Fruit fly (Drosophila melanogaster) whole organism, embryonic: ENCODE data around the gene Tep4.

Source experiments
- Antp ChIP-seq: fragments of 200-800 bp; sonication (Bioruptor generic); optimal IDR thresholded peaks from 3 replicates; lab custom pipeline; 2016; ENCODE audit warnings: missing biosample characterization, missing genetic modification characterization
- Asciz ChIP-seq: fragments of 200-800 bp; sonication (Bioruptor generic); optimal IDR thresholded peaks from 2 replicates; lab custom pipeline; 2017; ENCODE audit warnings: missing biosample characterization, mild to moderate bottlenecking, missing genetic modification characterization, missing genetic modification reagents
- B-H1 ChIP-seq: fragments of 200-800 bp; sonication (Bioruptor generic); IDR thresholded peaks from 3 replicates; pipeline ENCODE4 v1.3.6; 2022; ENCODE audit warnings: missing biosample characterization, missing genetic modification characterization
- BEAF-32 ChIP-seq: fragments of 200-800 bp; sonication (Bioruptor generic); optimal IDR thresholded peaks from 3 replicates; lab custom pipeline; 2017; ENCODE audit warnings: missing biosample characterization, missing genetic modification characterization, mild to moderate bottlenecking, moderate library complexity, missing genetic modification reagents
- CG10321 ChIP-seq: fragments of 200-800 bp; sonication (Bioruptor generic); IDR thresholded peaks from 2 replicates; pipeline ENCODE4 v1.3.6; 2022; ENCODE audit warnings: missing biosample characterization, missing genetic modification characterization
- CG11560 ChIP-seq: fragments of 200-800 bp; sonication (Bioruptor generic); IDR thresholded peaks from 3 replicates; pipeline ENCODE4 v1.3.6; 2022; ENCODE audit warnings: missing biosample characterization, missing genetic modification characterization
- CG11695 ChIP-seq: fragments of 200-800 bp; sonication (Bioruptor generic); IDR thresholded peaks from 3 replicates; pipeline ENCODE4 v1.3.6; 2022; ENCODE audit warnings: missing biosample characterization, missing genetic modification characterization
- CG12104 ChIP-seq: fragments of 200-800 bp; sonication (Bioruptor generic); optimal IDR thresholded peaks from 3 replicates; lab custom pipeline; 2016; ENCODE audit warnings: missing biosample characterization, missing genetic modification characterization
- CG12299 ChIP-seq: fragments of 200-800 bp; sonication (Bioruptor generic); optimal IDR thresholded peaks from 2 replicates; lab custom pipeline; 2018; ENCODE audit warnings: missing biosample characterization, mild to moderate bottlenecking, missing genetic modification characterization
- CG13123 ChIP-seq: fragments of 200-800 bp; sonication (Bioruptor generic); optimal IDR thresholded peaks from 2 replicates; lab custom pipeline; 2016; ENCODE audit warnings: missing biosample characterization, missing genetic modification characterization
- CG17385 ChIP-seq: fragments of 200-800 bp; sonication (Bioruptor generic); optimal IDR thresholded peaks from 3 replicates; lab custom pipeline; 2018; ENCODE audit warnings: missing biosample characterization, mild to moderate bottlenecking, missing genetic modification characterization
- CG18619 ChIP-seq: fragments of 200-800 bp; sonication (Bioruptor generic); optimal IDR thresholded peaks from 3 replicates; lab custom pipeline; 2017; ENCODE audit warnings: missing biosample characterization, mild to moderate bottlenecking, missing genetic modification characterization
- CG2678 ChIP-seq: fragments of 200-800 bp; sonication (Bioruptor generic); optimal IDR thresholded peaks from 3 replicates; lab custom pipeline; 2019; ENCODE audit warnings: missing biosample characterization, mild to moderate bottlenecking, missing genetic modification characterization, moderate library complexity
- CG34224 ChIP-seq: fragments of 200-800 bp; sonication (Bioruptor generic); IDR thresholded peaks from 3 replicates; pipeline ENCODE4 v1.3.6; 2022; ENCODE audit warnings: missing biosample characterization, missing genetic modification characterization; ENCODE audit not compliant: partially characterized antibody
- CG4282 ChIP-seq: fragments of 200-800 bp; sonication (Bioruptor generic); optimal IDR thresholded peaks from 2 replicates; lab custom pipeline; 2016; ENCODE audit warnings: missing biosample characterization, missing genetic modification characterization
- CG5245 ChIP-seq: fragments of 200-800 bp; sonication (Bioruptor generic); optimal IDR thresholded peaks from 3 replicates; lab custom pipeline; 2016; ENCODE audit warnings: missing biosample characterization, missing genetic modification characterization
- CG6272 ChIP-seq: fragments of 200-800 bp; sonication (Bioruptor generic); IDR thresholded peaks from 2 replicates; pipeline ENCODE4 v1.3.6; 2022; ENCODE audit warnings: missing biosample characterization, missing genetic modification characterization
- CG7839 ChIP-seq: fragments of 200-800 bp; sonication (Bioruptor generic); optimal IDR thresholded peaks from 3 replicates; lab custom pipeline; 2018; ENCODE audit warnings: missing biosample characterization, mild to moderate bottlenecking, missing genetic modification characterization, moderate library complexity
- CG8478 ChIP-seq: fragments of >200 bp; optimal IDR thresholded peaks from 2 replicates; lab custom pipeline; 2018
- CG8765 ChIP-seq: fragments of 200-800 bp; sonication (Bioruptor generic); IDR thresholded peaks from 2 replicates; pipeline ENCODE4 v1.3.6; 2022; ENCODE audit warnings: missing biosample characterization, missing genetic modification characterization
- CTCF ChIP-seq: fragments of 200-800 bp; sonication (Bioruptor generic); optimal IDR thresholded peaks from 2 replicates; lab custom pipeline; 2017; ENCODE audit warnings: missing biosample characterization, mild to moderate bottlenecking, missing genetic modification characterization, moderate library complexity
- CrebB ChIP-seq: fragments of 200-800 bp; sonication (Bioruptor generic); optimal IDR thresholded peaks from 3 replicates; lab custom pipeline; 2018; ENCODE audit warnings: missing biosample characterization, mild to moderate bottlenecking, missing genetic modification characterization
- D19B ChIP-seq: fragments of 200-800 bp; sonication (Bioruptor generic); optimal IDR thresholded peaks from 2 replicates; lab custom pipeline; 2017; ENCODE audit warnings: missing biosample characterization, mild to moderate bottlenecking, missing genetic modification characterization
- Dek ChIP-seq: fragments of 200-800 bp; sonication (Bioruptor generic); optimal IDR thresholded peaks from 3 replicates; lab custom pipeline; 2019; ENCODE audit warnings: missing biosample characterization, mild to moderate bottlenecking, missing genetic modification characterization, moderate library complexity
- Dp ChIP-seq: fragments of 200-800 bp; sonication (Bioruptor generic); optimal IDR thresholded peaks from 2 replicates; lab custom pipeline; 2018; ENCODE audit warnings: missing biosample characterization, mild to moderate bottlenecking, missing genetic modification characterization, moderate library complexity
- Elba2 ChIP-seq: fragments of 200-800 bp; sonication (Bioruptor generic); optimal IDR thresholded peaks from 3 replicates; lab custom pipeline; 2016; ENCODE audit warnings: missing biosample characterization, missing genetic modification characterization
- Fer2 ChIP-seq: fragments of 200-800 bp; sonication (Bioruptor generic); optimal IDR thresholded peaks from 2 replicates; lab custom pipeline; 2018; ENCODE audit warnings: missing biosample characterization, mild to moderate bottlenecking, missing genetic modification characterization, moderate library complexity
- Gsc ChIP-seq: fragments of 200-800 bp; sonication (Bioruptor generic); IDR thresholded peaks from 2 replicates; pipeline ENCODE4 v1.3.6; 2022; ENCODE audit warnings: missing biosample characterization, missing genetic modification characterization
- Hmx ChIP-seq: fragments of 200-800 bp; sonication (Bioruptor generic); optimal IDR thresholded peaks from 2 replicates; lab custom pipeline; 2016; ENCODE audit warnings: missing biosample characterization, missing genetic modification characterization
- Hr3 ChIP-seq: fragments of 200-800 bp; sonication (Bioruptor generic); optimal IDR thresholded peaks from 3 replicates; lab custom pipeline; 2016; ENCODE audit warnings: missing biosample characterization, missing genetic modification characterization
- Mad ChIP-seq: fragments of 200-800 bp; sonication (Bioruptor generic); optimal IDR thresholded peaks from 2 replicates; lab custom pipeline; 2016; ENCODE audit warnings: missing biosample characterization, missing genetic modification characterization
- Nf-YA ChIP-seq: fragments of 200-800 bp; sonication (Bioruptor generic); IDR thresholded peaks from 2 replicates; pipeline ENCODE4 v1.3.6; 2022; ENCODE audit warnings: missing biosample characterization, missing genetic modification characterization
- NfI ChIP-seq: fragments of 200-800 bp; sonication (Bioruptor generic); optimal IDR thresholded peaks from 3 replicates; lab custom pipeline; 2018; ENCODE audit warnings: missing biosample characterization, mild to moderate bottlenecking, missing genetic modification characterization, moderate library complexity
- Ptx1 ChIP-seq: fragments of 200-800 bp; sonication (Bioruptor generic); IDR thresholded peaks from 2 replicates; pipeline ENCODE4 v1.3.6; 2022; ENCODE audit warnings: missing biosample characterization, missing genetic modification characterization
- abd-A ChIP-seq: fragments of 200-800 bp; sonication (Bioruptor generic); optimal IDR thresholded peaks from 3 replicates; lab custom pipeline; 2019; ENCODE audit warnings: missing biosample characterization, mild to moderate bottlenecking, missing genetic modification characterization, moderate library complexity
- bowl ChIP-seq: fragments of 200-800 bp; sonication (Bioruptor generic); IDR thresholded peaks from 2 replicates; pipeline ENCODE4 v1.3.6; 2022; ENCODE audit warnings: missing biosample characterization, missing genetic modification characterization
- corto ChIP-seq: fragments of 200-800 bp; sonication (Bioruptor generic); optimal IDR thresholded peaks from 2 replicates; lab custom pipeline; 2016; ENCODE audit warnings: missing biosample characterization, mild to moderate bottlenecking, missing genetic modification characterization, moderate library complexity
- crol ChIP-seq: fragments of 200-800 bp; sonication (Bioruptor generic); IDR thresholded peaks from 2 replicates; pipeline ENCODE4 v1.3.6; 2022; ENCODE audit warnings: missing biosample characterization, missing genetic modification characterization
- dm ChIP-seq: fragments of 200-800 bp; sonication (Bioruptor generic); optimal IDR thresholded peaks from 3 replicates; lab custom pipeline; 2016; ENCODE audit warnings: missing biosample characterization, missing genetic modification characterization
- emc ChIP-seq: fragments of 200-800 bp; sonication (Bioruptor generic); optimal IDR thresholded peaks from 2 replicates; lab custom pipeline; 2016; ENCODE audit warnings: missing biosample characterization, missing genetic modification characterization
- fd102C ChIP-seq: fragments of 200-800 bp; sonication (Bioruptor generic); optimal IDR thresholded peaks from 2 replicates; lab custom pipeline; 2018; ENCODE audit warnings: missing biosample characterization, mild to moderate bottlenecking, missing genetic modification characterization, moderate library complexity
- fru ChIP-seq: fragments of >200 bp; optimal IDR thresholded peaks from 2 replicates; lab custom pipeline; 2017
- grn ChIP-seq: fragments of 200-800 bp; sonication (Bioruptor generic); optimal IDR thresholded peaks from 3 replicates; lab custom pipeline; 2017; ENCODE audit warnings: missing biosample characterization, missing genetic modification characterization
- lov ChIP-seq, 2 experiments: fragments of 200-800 bp in 1 of 2; fragments of >200 bp in 1 of 2; sonication (Bioruptor generic) in 1 of 2; IDR thresholded peaks in 1 of 2; optimal IDR thresholded peaks in 1 of 2; 2 replicates in 1 of 2; 3 replicates in 1 of 2; pipeline versions ENCODE4 v1.3.6 to Lab custom; 2017 to 2022; ENCODE audit warnings: missing biosample characterization in 1 of 2, missing genetic modification characterization in 1 of 2
- nau ChIP-seq: fragments of 200-800 bp; sonication (Bioruptor generic); optimal IDR thresholded peaks from 3 replicates; lab custom pipeline; 2017; ENCODE audit warnings: missing biosample characterization, mild to moderate bottlenecking, missing genetic modification characterization, missing genetic modification reagents
- nmo ChIP-seq: fragments of 200-800 bp; sonication (Bioruptor generic); optimal IDR thresholded peaks from 2 replicates; lab custom pipeline; 2018; ENCODE audit warnings: missing biosample characterization, mild to moderate bottlenecking, missing genetic modification characterization, moderate library complexity
- pfk ChIP-seq: fragments of 200-800 bp; sonication (Bioruptor generic); optimal IDR thresholded peaks from 2 replicates; lab custom pipeline; 2018; ENCODE audit warnings: missing biosample characterization, mild to moderate bottlenecking, missing genetic modification characterization, moderate library complexity
- pros ChIP-seq: fragments of 200-800 bp; sonication (Bioruptor generic); optimal IDR thresholded peaks from 3 replicates; lab custom pipeline; 2019; ENCODE audit warnings: missing biosample characterization, mild to moderate bottlenecking, missing genetic modification characterization, moderate library complexity
- psq ChIP-seq: fragments of 200-800 bp; sonication (Bioruptor generic); optimal IDR thresholded peaks from 2 replicates; lab custom pipeline; 2017; ENCODE audit warnings: missing biosample characterization, missing genetic modification characterization
- sim ChIP-seq: fragments of 200-800 bp; sonication (Bioruptor generic); IDR thresholded peaks from 2 replicates; pipeline ENCODE4 v1.3.6; 2022; ENCODE audit warnings: missing biosample characterization, missing genetic modification characterization
- so ChIP-seq: fragments of 200-800 bp; sonication (Bioruptor generic); IDR thresholded peaks from 3 replicates; pipeline ENCODE4 v1.3.6; 2022; ENCODE audit warnings: missing biosample characterization, missing genetic modification characterization
- unpg ChIP-seq: fragments of 200-800 bp; sonication (Bioruptor generic); optimal IDR thresholded peaks from 3 replicates; lab custom pipeline; 2018; ENCODE audit warnings: missing biosample characterization, mild to moderate bottlenecking, missing genetic modification characterization, moderate library complexity

The Tep4 gene

dm6 chr2L:19582185-19582584, 33.9 kb downstream of the Tep4 start, which contains the start of gene Hakai (continued):
- TF ChIP-seq Fer2 (tag; lab: Kevin White, UChicago), result peak; percentile 24
- TF ChIP-seq so (GFP tag; lab: Robert Waterston, UW), result 0 out of 3 replicates have a peak, but pooled peaks have one; percentile 49
- no peak for TF ChIP-seq CG4282 (GFP tag; lab: Kevin White, UChicago)
- TF ChIP-seq CG5245 (GFP tag; lab: Kevin White, UChicago), result peak; percentile 55
- no peak for TF ChIP-seq CG12104 (GFP tag; lab: Kevin White, UChicago)
- no peak for TF ChIP-seq corto (GFP tag; lab: Kevin White, UChicago)
- TF ChIP-seq Ptx1 (GFP tag; lab: Robert Waterston, UW), result peak; percentile 62
- no peak for TF ChIP-seq CG12299 (tag; lab: Kevin White, UChicago)
- no peak for TF ChIP-seq bowl
- TF ChIP-seq B-H1 (GFP tag; lab: Robert Waterston, UW), result no peak
- peak; percentile 33; the same call in 1 of the 3 replicates for TF ChIP-seq CG11560 (tag; lab: Robert Waterston, UW)
- TF ChIP-seq emc (GFP tag; lab: Kevin White, UChicago), result peak; percentile 35
- no peak for TF ChIP-seq grn (GFP tag; lab: Kevin White, UChicago)
- TF ChIP-seq psq, result no peak
- TF ChIP-seq CG13123 (GFP tag; lab: Kevin White, UChicago), result peak; percentile 50
- TF ChIP-seq lov (optimal IDR thresholded peaks at IDR 0.05; lab: Kevin White, UChicago), result no peak
- no peak for TF ChIP-seq lov (GFP tag; IDR thresholded peaks at IDR 0.05; lab: Robert Waterston, UW)
- peak; percentile 50 for TF ChIP-seq CG7839 (tag; lab: Kevin White, UChicago)
- TF ChIP-seq Elba2 (GFP tag; lab: Kevin White, UChicago), result peak; percentile 1
- no peak for TF ChIP-seq nau
- no peak for TF ChIP-seq Nf-YA
- TF ChIP-seq CG2678 (tag; lab: Kevin White, UChicago), result peak; percentile 45
- peak; percentile 57; the same call in 2 of the 3 replicates for TF ChIP-seq CG34224 (GFP tag; lab: Robert Waterston, UW)
- peak; percentile 47 for TF ChIP-seq BEAF-32 (GFP tag; lab: Kevin White, UChicago)
- TF ChIP-seq dm (GFP tag; lab: Kevin White, UChicago), result peak; percentile 62
- TF ChIP-seq crol (GFP tag; lab: Robert Waterston, UW), result 0 out of 2 replicates have a peak, but pooled peaks have one; percentile 11
- TF ChIP-seq Hmx (GFP tag; lab: Kevin White, UChicago), result no peak
- TF ChIP-seq Dp, result peak; percentile 73
- TF ChIP-seq Asciz (GFP tag; lab: Kevin White, UChicago), result no peak
- TF ChIP-seq nmo (GFP tag; lab: Kevin White, UChicago), result peak; percentile 65
- TF ChIP-seq D19B (GFP tag; lab: Kevin White, UChicago), result no peak
- no peak for TF ChIP-seq fd102C
- TF ChIP-seq CTCF (GFP tag; lab: Kevin White, UChicago), result no peak
- no peak for TF ChIP-seq pros (GFP tag; lab: Kevin White, UChicago)
- TF ChIP-seq Gsc (GFP tag; lab: Robert Waterston, UW), result no peak
- no peak for TF ChIP-seq pfk (GFP tag; lab: Kevin White, UChicago)
- peak; percentile 50; the same call in 1 of the 2 replicates for TF ChIP-seq CG6272 (GFP tag; lab: Robert Waterston, UW)
- peak; percentile 2 for TF ChIP-seq NfI
- TF ChIP-seq Dek (tag; lab: Kevin White, UChicago), result no peak
- TF ChIP-seq unpg, result peak; percentile 25
- no peak for TF ChIP-seq CrebB (tag; lab: Kevin White, UChicago)
- no peak for TF ChIP-seq abd-A (tag; lab: Kevin White, UChicago)
- no peak for TF ChIP-seq CG8765 (GFP tag; lab: Robert Waterston, UW)
- no peak for TF ChIP-seq fru (lab: Kevin White, UChicago)
- peak; percentile 49 for TF ChIP-seq Mad (GFP tag; lab: Kevin White, UChicago)
- peak; percentile 28 for TF ChIP-seq CG17385 (GFP tag; lab: Kevin White, UChicago)
- TF ChIP-seq sim, result no peak
- peak; percentile 82 for TF ChIP-seq Antp (GFP tag; lab: Kevin White, UChicago)
- peak; percentile 30 for TF ChIP-seq Hr3 (GFP tag; lab: Kevin White, UChicago)
- TF ChIP-seq CG11695 (GFP tag; lab: Robert Waterston, UW), result no peak
- peak; percentile 26 for TF ChIP-seq CG18619
- TF ChIP-seq CG10321 (GFP tag; lab: Robert Waterston, UW), result peak; percentile 21; the same call in 1 of the 2 replicates
- no peak for TF ChIP-seq CG8478
